Worm (Caenorhabditis elegans) whole organism, young adult: Measurements from ENCODE around the gene chc-1.

ENCODE experiments used
- F10E7.11 ChIP-seq: sonication (generic microtip); optimal IDR thresholded peaks from 2 replicates; lab custom pipeline; 2017; ENCODE audit warnings: mild to moderate bottlenecking, missing genetic modification characterization, moderate library complexity, missing compliant biosample characterization
- F33H1.4 ChIP-seq: fragments of 200-800 bp; sonication (Bioruptor generic); IDR thresholded peaks from 2 replicates; pipeline ENCODE4 v1.3.6; 2022; ENCODE audit warnings: missing genetic modification reagents, missing genetic modification characterization, missing compliant biosample characterization
- F39B2.1 ChIP-seq: fragments of 200-800 bp; sonication (Bioruptor generic); IDR thresholded peaks from 2 replicates; pipeline ENCODE4 v1.3.6; 2022; ENCODE audit warnings: missing genetic modification reagents, missing genetic modification characterization, missing compliant biosample characterization
- bed-1 ChIP-seq: fragments of 200-800 bp; sonication (Bioruptor generic); IDR thresholded peaks from 2 replicates; pipeline ENCODE4 v1.3.6; 2022; ENCODE audit warnings: missing genetic modification reagents, missing genetic modification characterization, missing compliant biosample characterization
- ccch-3 ChIP-seq: fragments of 200-800 bp; sonication (Bioruptor generic); optimal IDR thresholded peaks from 2 replicates; lab custom pipeline; 2018; ENCODE audit warnings: mild to moderate bottlenecking, missing genetic modification characterization, missing compliant biosample characterization
- egrh-3 ChIP-seq: fragments of 200-800 bp; sonication (Bioruptor generic); IDR thresholded peaks from 2 replicates; pipeline ENCODE4 v1.3.6; 2022; ENCODE audit warnings: missing genetic modification reagents, missing genetic modification characterization, missing compliant biosample characterization
- hmg-20 ChIP-seq: fragments of 200-800 bp; sonication (Bioruptor generic); IDR thresholded peaks from 2 replicates; pipeline ENCODE4 v1.3.6; 2022; ENCODE audit warnings: missing genetic modification reagents, missing genetic modification characterization, missing compliant biosample characterization
- let-607 ChIP-seq, 2 experiments: fragments of 200-800 bp in 1 of 2; sonication (Bioruptor generic) in 1 of 2; sonication (generic microtip) in 1 of 2; optimal IDR thresholded peaks; 2 replicates each; lab custom pipeline; 2016 to 2018; ENCODE audit warnings: mild to moderate bottlenecking in 2 of 2, missing compliant biosample characterization in 2 of 2, missing genetic modification characterization in 2 of 2, moderate library complexity in 2 of 2, missing genotype in 1 of 2
- lin-35 ChIP-seq, 3 experiments: fragments of 150-350 bp in 2 of 3; sonication (generic microtip) in 1 of 3; optimal IDR thresholded peaks; 2 replicates each; lab custom pipeline; 2014 to 2018; ENCODE audit warnings: missing biosample characterization in 3 of 3, missing genetic modification characterization in 3 of 3, missing genetic modification reagents in 3 of 3
- nfyb-1 ChIP-seq: fragments of 200-800 bp; sonication (Bioruptor generic); IDR thresholded peaks from 2 replicates; pipeline ENCODE4 v1.3.6; 2022; ENCODE audit warnings: missing genetic modification reagents, missing genetic modification characterization, missing compliant biosample characterization
- snpc-4 ChIP-seq, 5 experiments: fragments of 150-350 bp in 1 of 5; sonication (generic microtip) in 4 of 5; optimal IDR thresholded peaks; 2 replicates each; lab custom pipeline; 2014 to 2018; ENCODE audit warnings: missing genetic modification characterization in 5 of 5, missing biosample characterization in 3 of 5, antibody characterized with exemption in 2 of 5, mild to moderate bottlenecking in 2 of 5, missing compliant biosample characterization in 2 of 5, missing genotype in 2 of 5, moderate library complexity in 2 of 5, missing genetic modification reagents in 1 of 5
- unc-62 ChIP-seq: fragments of 150-350 bp; optimal IDR thresholded peaks from 2 replicates; lab custom pipeline; 2014; ENCODE audit warnings: missing biosample characterization, missing genetic modification reagents, missing genetic modification characterization

DNA sequence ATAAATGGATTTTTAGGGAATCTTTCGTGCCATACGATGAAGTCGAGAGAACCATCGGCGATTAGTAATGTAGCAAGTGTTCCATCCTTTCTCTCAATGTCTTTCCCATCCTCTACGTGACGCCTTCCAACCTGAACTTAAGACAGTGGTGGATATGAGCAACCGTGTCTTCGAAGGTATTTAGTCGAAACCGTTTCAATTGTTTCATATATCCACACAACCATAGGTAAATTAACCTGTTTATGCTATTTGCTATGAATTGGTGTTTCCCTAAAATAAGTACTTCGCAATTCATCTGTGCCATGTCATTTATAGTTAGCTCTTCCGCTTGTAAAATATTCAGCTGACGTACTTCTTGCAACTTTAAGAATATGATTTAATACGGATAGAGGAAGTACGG is 7.7 kb upstream of the chc-1 start:
- TF ChIP-seq snpc-4 (GFP tag; optimal IDR thresholded peaks at IDR 0.05; lab: Kevin White, UChicago), result no peak
- no peak for TF ChIP-seq snpc-4 (tag; optimal IDR thresholded peaks at IDR 0.05; lab: Kevin White, UChicago)
- TF ChIP-seq F10E7.11 (tag; lab: Kevin White, UChicago), result no peak
- no peak for TF ChIP-seq egrh-3
- TF ChIP-seq F39B2.1 (GFP tag; lab: Robert Waterston, UW), result no peak
- no peak for TF ChIP-seq F33H1.4 (GFP tag; lab: Robert Waterston, UW)
- TF ChIP-seq lin-35 (GFP tag; optimal IDR thresholded peaks at IDR 0.05; lab: Kevin White, UChicago), result no peak
- no peak for TF ChIP-seq let-607 (tag; optimal IDR thresholded peaks at IDR 0.05; lab: Kevin White, UChicago)
- no peak for TF ChIP-seq ccch-3 (GFP tag; lab: Kevin White, UChicago)
- no peak for TF ChIP-seq hmg-20 (GFP tag; lab: Robert Waterston, UW)
- TF ChIP-seq unc-62, result no peak
- TF ChIP-seq bed-1 (GFP tag; lab: Robert Waterston, UW), result no peak
- no peak for TF ChIP-seq nfyb-1
